Fruit fly (Drosophila melanogaster): ENCODE data around the gene sunz.

DNA sequence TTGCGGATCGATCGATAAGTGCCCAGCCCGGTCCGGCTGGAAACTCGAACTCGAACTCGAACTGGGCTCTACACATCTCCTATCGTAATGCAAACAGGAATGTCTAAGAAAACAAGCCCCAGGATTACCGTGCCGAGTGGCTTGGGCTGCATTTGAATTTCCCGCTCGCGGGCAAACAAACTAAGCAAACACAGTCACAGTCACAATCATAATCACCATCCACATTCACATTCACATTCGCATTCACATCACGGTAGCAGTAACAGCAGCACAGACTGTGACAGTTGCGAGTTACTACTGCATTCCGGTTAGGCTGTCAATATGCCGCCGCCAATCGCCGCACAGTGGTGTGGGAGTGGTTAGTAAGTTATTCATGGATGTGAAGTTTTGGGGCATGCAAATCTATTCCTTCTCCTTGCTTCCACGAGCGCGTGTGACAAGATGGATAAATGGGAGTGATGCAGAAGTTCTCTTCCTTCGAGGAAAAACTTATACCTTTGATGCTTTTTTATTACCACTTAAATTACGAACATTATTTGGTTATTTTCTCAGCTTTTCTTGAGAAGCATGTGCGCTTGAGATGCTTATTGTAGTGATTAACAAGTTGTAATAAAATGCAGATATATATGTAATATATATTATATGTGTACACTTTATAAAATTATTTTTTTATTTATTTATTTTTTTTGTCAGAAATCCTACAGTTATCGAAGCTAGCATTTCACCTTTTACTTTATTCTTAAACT, 34.6 kb downstream of the sunz start:
- TF ChIP-seq CG8478 (optimal IDR thresholded peaks at IDR 0.05), result no peak
- no peak for TF ChIP-seq pan (optimal IDR thresholded peaks at IDR 0.05)
- TF ChIP-seq Dll (optimal IDR thresholded peaks at IDR 0.05), result no peak

Data from whole organism.